Fruit fly (Drosophila melanogaster): ENCODE results near the gene shtd.

The shtd gene

DNA sequence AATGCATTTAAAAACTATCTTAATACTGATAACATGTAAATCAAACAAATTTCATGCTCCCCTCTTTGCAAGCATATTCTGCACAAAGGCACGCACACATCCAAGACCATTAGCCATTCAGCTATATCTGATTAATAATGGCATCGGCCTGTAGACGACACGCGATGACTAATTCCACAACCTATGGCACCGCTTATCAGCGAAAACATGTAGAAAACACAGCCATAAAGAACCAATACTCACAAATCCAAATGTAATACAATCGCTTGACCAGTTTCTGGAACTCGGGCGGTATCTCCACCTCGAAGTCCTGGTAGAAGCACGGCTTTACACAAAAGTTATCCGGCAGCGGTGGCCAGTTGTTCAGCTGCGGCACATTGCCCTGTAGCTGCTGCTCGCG, 14.1 kb downstream of the shtd start:
- TF ChIP-seq CG11093 (GFP tag; IDR thresholded peaks at IDR 0.05) (no peak), Ravus (GFP tag; IDR thresholded peaks at IDR 0.05) (no peak), Adf1 (GFP tag; IDR thresholded peaks at IDR 0.05) (no peak), jumu (GFP tag; optimal IDR thresholded peaks at IDR 0.05) (no peak), Dbx (GFP tag; IDR thresholded peaks at IDR 0.05) (no peak), CG10209 (GFP tag; optimal IDR thresholded peaks at IDR 0.05) (no peak), Atf3 (GFP tag; optimal IDR thresholded peaks at IDR 0.05) (no peak), Hand (GFP tag; optimal IDR thresholded peaks at IDR 0.05) (no peak), salm (tag; optimal IDR thresholded peaks at IDR 0.05) (no peak), Ssrp (tag; optimal IDR thresholded peaks at IDR 0.05) (no peak), en (GFP tag; optimal IDR thresholded peaks at IDR 0.05) (no peak), Sox102F (GFP tag; optimal IDR thresholded peaks at IDR 0.05) (no peak), lbe (GFP tag; optimal IDR thresholded peaks at IDR 0.05) (no peak), zen2 (GFP tag; IDR thresholded peaks at IDR 0.05; ENCODE audit: partially characterized antibody) (no peak), Aef1 (GFP tag; IDR thresholded peaks at IDR 0.05) (no peak), eyg (GFP tag; optimal IDR thresholded peaks at IDR 0.05) (no peak)

dm6 chrX:15443502-15443901, 18.7 kb downstream of the shtd start:
- TF ChIP-seq zfh2 (GFP tag; optimal IDR thresholded peaks at IDR 0.05) (no peak), Deaf1 (tag; optimal IDR thresholded peaks at IDR 0.05) (peak; percentile 92), Atf6 (GFP tag; IDR thresholded peaks at IDR 0.05) (no peak), ato (GFP tag; IDR thresholded peaks at IDR 0.05; ENCODE audit: partially characterized antibody) (no peak), cwo (GFP tag; optimal IDR thresholded peaks at IDR 0.05) (no peak), CG11085 (GFP tag; IDR thresholded peaks at IDR 0.05) (no peak), crol (GFP tag; IDR thresholded peaks at IDR 0.05) (peak; percentile 89), CG12104 (GFP tag; optimal IDR thresholded peaks at IDR 0.05) (no peak), CG34224 (GFP tag; IDR thresholded peaks at IDR 0.05; ENCODE audit: partially characterized antibody) (no peak), usp (GFP tag; optimal IDR thresholded peaks at IDR 0.05) (no peak), abd-A (tag; optimal IDR thresholded peaks at IDR 0.05) (peak; percentile 90), CG10654 (GFP tag; optimal IDR thresholded peaks at IDR 0.05) (no peak), CG3065 (GFP tag; optimal IDR thresholded peaks at IDR 0.05) (no peak), CG32767 (GFP tag; IDR thresholded peaks at IDR 0.05) (no peak), inv (GFP tag; IDR thresholded peaks at IDR 0.05; ENCODE audit: partially characterized antibody) (no peak), Side (GFP tag; optimal IDR thresholded peaks at IDR 0.05) (no peak), kni (GFP tag; optimal IDR thresholded peaks at IDR 0.05) (no peak), trh (GFP tag; optimal IDR thresholded peaks at IDR 0.05) (no peak), croc (GFP tag; conservative IDR thresholded peaks at IDR 0.05) (no peak), dimm (GFP tag; IDR thresholded peaks at IDR 0.05) (no peak), CG1529 (GFP tag; optimal IDR thresholded peaks at IDR 0.05) (no peak), CG8944 (GFP tag; optimal IDR thresholded peaks at IDR 0.05) (no peak), CG18599 (GFP tag; optimal IDR thresholded peaks at IDR 0.05) (no peak), unpg (GFP tag; optimal IDR thresholded peaks at IDR 0.05) (no peak), cg (GFP tag; optimal IDR thresholded peaks at IDR 0.05) (peak; percentile 16), CG12071 (GFP tag; optimal IDR thresholded peaks at IDR 0.05) (peak; percentile 25), CG13894 (tag; optimal IDR thresholded peaks at IDR 0.05) (peak; percentile 48), zf30C (GFP tag; optimal IDR thresholded peaks at IDR 0.05) (no peak), exex (tag; optimal IDR thresholded peaks at IDR 0.05) (no peak), CG17912 (GFP tag; optimal IDR thresholded peaks at IDR 0.05) (no peak), CG6689 (GFP tag; IDR thresholded peaks at IDR 0.05) (no peak)

All from whole organism, embryonic.